Fruit fly (Drosophila melanogaster): ENCODE data around the gene CG4375.
A peak's percentile ranks its signal among the peaks of the same experiment; 100 is the strongest.

CG4375 gene

dm6 chr2L:1065038-1065437 is 38.3 kb upstream of the CG4375 start (continued):
- no peak for TF ChIP-seq CG4328 (GFP tag; optimal IDR thresholded peaks at IDR 0.05)
- TF ChIP-seq pho (GFP tag; optimal IDR thresholded peaks at IDR 0.05), result no peak
- no peak for TF ChIP-seq Nf-YB (GFP tag; optimal IDR thresholded peaks at IDR 0.05)
- no peak for TF ChIP-seq Dbx (GFP tag; IDR thresholded peaks at IDR 0.05)
- no peak for TF ChIP-seq Lim3 (GFP tag; IDR thresholded peaks at IDR 0.05)
- no peak for TF ChIP-seq CG33213 (GFP tag; optimal IDR thresholded peaks at IDR 0.05)
- no peak for TF ChIP-seq Nf-YC (tag; optimal IDR thresholded peaks at IDR 0.05)
- no peak for TF ChIP-seq pnt (GFP tag; optimal IDR thresholded peaks at IDR 0.05)
- TF ChIP-seq CTCF (GFP tag; optimal IDR thresholded peaks at IDR 0.05), result no peak
- TF ChIP-seq CG16863 (GFP tag; optimal IDR thresholded peaks at IDR 0.05), result no peak
- no peak for TF ChIP-seq Hmr (GFP tag; optimal IDR thresholded peaks at IDR 0.05)
- no peak for TF ChIP-seq Dll (GFP tag; IDR thresholded peaks at IDR 0.05; ENCODE audit: partially characterized antibody)
- no peak for TF ChIP-seq CG11723 (GFP tag; optimal IDR thresholded peaks at IDR 0.05)
- TF ChIP-seq Adf1 (GFP tag; IDR thresholded peaks at IDR 0.05), result no peak
- no peak for TF ChIP-seq CG17829 (tag; optimal IDR thresholded peaks at IDR 0.05)
- TF ChIP-seq bigmax (GFP tag; optimal IDR thresholded peaks at IDR 0.05), result no peak
- no peak for TF ChIP-seq Jarid2 (GFP tag; optimal IDR thresholded peaks at IDR 0.05)
- TF ChIP-seq CG11696 (GFP tag; IDR thresholded peaks at IDR 0.05), result no peak
- peak; percentile 29; the same call in 1 of the 2 replicates for TF ChIP-seq CG6689 (GFP tag; IDR thresholded peaks at IDR 0.05)
- TF ChIP-seq croc (GFP tag; conservative IDR thresholded peaks at IDR 0.05), result peak; percentile 49; the same call in 2 of the 3 replicates
- no peak for TF ChIP-seq bab2 (GFP tag; optimal IDR thresholded peaks at IDR 0.05)
- no peak for TF ChIP-seq Max (GFP tag; optimal IDR thresholded peaks at IDR 0.05)
- TF ChIP-seq dati (GFP tag; IDR thresholded peaks at IDR 0.05), result no peak
- TF ChIP-seq CG10366 (GFP tag; IDR thresholded peaks at IDR 0.05), result peak; percentile 37
- TF ChIP-seq D19B (GFP tag; optimal IDR thresholded peaks at IDR 0.05), result no peak
- no peak for TF ChIP-seq oc (tag; optimal IDR thresholded peaks at IDR 0.05)
- TF ChIP-seq nmo (GFP tag; optimal IDR thresholded peaks at IDR 0.05), result no peak
- TF ChIP-seq CG17912 (GFP tag; optimal IDR thresholded peaks at IDR 0.05), result no peak
- TF ChIP-seq gcm2 (GFP tag; optimal IDR thresholded peaks at IDR 0.05), result no peak
- no peak for TF ChIP-seq CG6254 (GFP tag; optimal IDR thresholded peaks at IDR 0.05)
- TF ChIP-seq GATAe (GFP tag; conservative IDR thresholded peaks at IDR 0.05), result no peak
- peak; percentile 30 to 75 for TF ChIP-seq bsh (GFP tag; optimal IDR thresholded peaks at IDR 0.05)
- peak; percentile 5 for TF ChIP-seq tin (GFP tag; optimal IDR thresholded peaks at IDR 0.05)
- TF ChIP-seq CG15601 (tag; optimal IDR thresholded peaks at IDR 0.05), result no peak
- TF ChIP-seq caup (GFP tag; optimal IDR thresholded peaks at IDR 0.05; ENCODE audit: severe bottlenecking), result no peak
- TF ChIP-seq onecut (GFP tag; IDR thresholded peaks at IDR 0.05), result 0 out of 2 replicates have a peak, but pooled peaks have one; percentile 6
- TF ChIP-seq grn (GFP tag; optimal IDR thresholded peaks at IDR 0.05), result no peak
- TF ChIP-seq sim (GFP tag; IDR thresholded peaks at IDR 0.05), result 0 out of 2 replicates have a peak, but pooled peaks have one; percentile 5
- TF ChIP-seq crc (GFP tag; optimal IDR thresholded peaks at IDR 0.05), result no peak
- no peak for TF ChIP-seq CG6654 (GFP tag; optimal IDR thresholded peaks at IDR 0.05)
- TF ChIP-seq Fer3 (tag; optimal IDR thresholded peaks at IDR 0.05), result no peak
- TF ChIP-seq lov (optimal IDR thresholded peaks at IDR 0.05), result no peak
- TF ChIP-seq lov (GFP tag; IDR thresholded peaks at IDR 0.05), result no peak
- no peak for TF ChIP-seq Hmx (GFP tag; optimal IDR thresholded peaks at IDR 0.05)
- TF ChIP-seq repo (GFP tag; optimal IDR thresholded peaks at IDR 0.05), result no peak
- no peak for TF ChIP-seq grau (tag; optimal IDR thresholded peaks at IDR 0.05)
- no peak for TF ChIP-seq CG12659 (GFP tag; optimal IDR thresholded peaks at IDR 0.05)
- no peak for TF ChIP-seq Mrtf (GFP tag; IDR thresholded peaks at IDR 0.05)
- 0 out of 2 replicates have a peak, but pooled peaks have one; percentile 24 for TF ChIP-seq sob (GFP tag; IDR thresholded peaks at IDR 0.05)
- TF ChIP-seq CG18262 (tag; optimal IDR thresholded peaks at IDR 0.05), result peak; percentile 23
- peak; percentile 20 for TF ChIP-seq CG2712 (tag; optimal IDR thresholded peaks at IDR 0.05)
- peak; percentile 87 for TF ChIP-seq Ets65A (GFP tag)
- no peak for TF ChIP-seq btn (GFP tag; optimal IDR thresholded peaks at IDR 0.05)

All from whole organism, embryonic.